Fruit fly (Drosophila melanogaster): ENCODE measurements around the gene NK7.1.

Gene NK7.1

dm6 chr3R:14387840-14388239, 15.1 kb upstream of the NK7.1 start:
- TF ChIP-seq CG17801 (GFP tag; optimal IDR thresholded peaks at IDR 0.05; ENCODE audit: partially characterized antibody) = no peak

- no peak for TF ChIP-seq CG17801 (GFP tag; optimal IDR thresholded peaks at IDR 0.05; ENCODE audit: partially characterized antibody)
Observed at dm6 chr3R:14386088-14386822, 13.5 kb upstream of the NK7.1 start.

DNA sequence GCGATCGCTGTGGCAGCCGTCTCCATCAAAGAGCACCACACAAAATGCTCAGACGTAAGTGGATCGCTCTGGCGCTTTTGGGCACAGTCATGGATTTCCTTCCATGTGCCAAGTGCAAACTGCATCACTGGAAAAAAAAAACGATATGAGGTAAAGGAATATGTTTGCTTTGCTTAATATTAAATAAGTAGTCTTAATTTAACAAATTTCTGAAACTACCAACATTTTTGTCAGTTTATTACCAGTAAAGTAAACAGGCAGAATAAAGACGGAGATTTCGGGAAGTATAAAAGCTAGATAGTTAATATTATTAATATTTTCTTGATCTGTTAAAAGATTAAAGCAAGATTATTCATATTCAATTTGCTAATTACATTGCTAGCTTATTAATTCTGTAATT, 11.8 kb upstream of the NK7.1 start:
- TF ChIP-seq CG17801 (GFP tag; optimal IDR thresholded peaks at IDR 0.05; ENCODE audit: partially characterized antibody) = no peak

dm6 chr3R:14382312-14383046, 9.7 kb upstream of the NK7.1 start:
- peak; percentile 71 for TF ChIP-seq CG17801 (GFP tag; optimal IDR thresholded peaks at IDR 0.05; ENCODE audit: partially characterized antibody)

DNA sequence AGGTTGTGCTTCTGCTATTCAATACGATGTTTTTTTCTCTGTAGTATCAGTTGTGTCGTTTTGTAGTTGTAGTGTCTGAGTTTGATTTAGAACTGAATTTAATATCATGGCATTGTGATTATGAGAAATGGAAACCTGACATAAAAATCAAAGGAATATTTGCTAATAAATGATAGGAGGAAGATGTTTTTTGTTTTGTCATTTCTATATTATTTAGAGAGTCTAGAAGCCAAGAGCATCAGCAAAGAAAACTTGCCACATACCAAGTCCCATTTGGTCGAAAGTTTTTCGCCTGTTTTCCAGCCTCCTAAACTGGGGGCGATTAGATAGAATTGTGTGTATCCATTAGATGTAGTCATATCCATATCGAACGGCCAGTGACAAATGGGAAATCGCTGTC, 8.8 kb upstream of the NK7.1 start, which contains the start of gene soti:
Gene soti, minus strand, starts transcription at position 101 of the 400 bp plus-strand sequence.
- TF ChIP-seq CG17801 (GFP tag; optimal IDR thresholded peaks at IDR 0.05; ENCODE audit: partially characterized antibody) = no peak

DNA sequence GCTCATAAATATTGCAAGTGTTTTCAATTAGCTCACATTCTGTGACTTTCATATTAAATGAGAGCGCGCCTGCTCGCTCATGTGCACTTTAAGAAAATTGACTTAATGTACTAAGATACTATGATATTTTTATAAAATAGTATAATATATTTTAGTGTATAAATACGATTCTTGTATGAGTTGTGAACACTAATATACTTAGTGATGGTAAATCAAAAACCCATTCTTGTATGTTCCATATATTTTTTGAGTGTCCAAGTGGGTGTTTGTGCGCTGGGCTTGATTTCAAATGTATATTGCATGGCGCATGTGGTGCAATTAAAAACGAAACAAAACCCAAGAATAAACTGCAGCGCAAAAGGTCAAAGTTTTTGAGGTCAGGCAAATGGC, 1.1 kb upstream of the NK7.1 start:
- no peak for TF ChIP-seq CG17801 (GFP tag; optimal IDR thresholded peaks at IDR 0.05; ENCODE audit: partially characterized antibody)

DNA sequence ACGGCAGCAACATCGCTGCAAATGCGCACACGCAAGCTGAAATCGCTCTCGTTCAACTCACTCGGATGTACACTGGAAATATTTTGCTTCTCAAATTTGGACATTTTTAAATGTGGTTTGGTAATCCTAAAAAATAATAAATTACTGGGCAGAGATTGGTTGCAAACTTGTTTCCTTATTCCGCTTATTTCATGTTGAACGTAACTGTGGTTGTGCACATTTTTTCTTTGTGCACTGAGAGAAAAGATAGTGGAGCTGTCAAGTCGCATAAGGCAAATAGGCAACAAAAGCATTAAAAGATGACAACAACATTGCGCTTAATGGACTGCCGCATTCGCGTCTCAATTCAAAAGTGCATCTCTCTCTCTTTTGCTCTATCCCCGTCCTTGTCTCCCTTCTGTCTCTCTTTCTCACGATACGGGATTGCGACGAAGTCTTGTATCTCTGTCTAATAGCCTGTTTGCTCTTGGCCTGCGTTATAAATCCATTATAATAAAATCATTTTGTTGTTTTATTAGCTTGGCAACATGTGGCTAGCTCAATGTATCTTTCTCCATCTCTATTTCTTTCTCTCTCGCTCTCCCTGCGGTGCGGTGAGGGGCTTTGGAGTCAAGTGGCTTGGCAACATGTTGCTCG, 559 bp upstream of the NK7.1 start:
- no peak for TF ChIP-seq CG17801 (GFP tag; optimal IDR thresholded peaks at IDR 0.05; ENCODE audit: partially characterized antibody)

dm6 chr3R:14371133-14371676, 1.5 kb downstream of the NK7.1 start:
- TF ChIP-seq CG17801 (GFP tag; optimal IDR thresholded peaks at IDR 0.05; ENCODE audit: partially characterized antibody) = no peak

dm6 chr3R:14370199-14370933, 2.4 kb downstream of the NK7.1 start:
- peak; percentile 66 for TF ChIP-seq CG17801 (GFP tag; optimal IDR thresholded peaks at IDR 0.05; ENCODE audit: partially characterized antibody)

DNA sequence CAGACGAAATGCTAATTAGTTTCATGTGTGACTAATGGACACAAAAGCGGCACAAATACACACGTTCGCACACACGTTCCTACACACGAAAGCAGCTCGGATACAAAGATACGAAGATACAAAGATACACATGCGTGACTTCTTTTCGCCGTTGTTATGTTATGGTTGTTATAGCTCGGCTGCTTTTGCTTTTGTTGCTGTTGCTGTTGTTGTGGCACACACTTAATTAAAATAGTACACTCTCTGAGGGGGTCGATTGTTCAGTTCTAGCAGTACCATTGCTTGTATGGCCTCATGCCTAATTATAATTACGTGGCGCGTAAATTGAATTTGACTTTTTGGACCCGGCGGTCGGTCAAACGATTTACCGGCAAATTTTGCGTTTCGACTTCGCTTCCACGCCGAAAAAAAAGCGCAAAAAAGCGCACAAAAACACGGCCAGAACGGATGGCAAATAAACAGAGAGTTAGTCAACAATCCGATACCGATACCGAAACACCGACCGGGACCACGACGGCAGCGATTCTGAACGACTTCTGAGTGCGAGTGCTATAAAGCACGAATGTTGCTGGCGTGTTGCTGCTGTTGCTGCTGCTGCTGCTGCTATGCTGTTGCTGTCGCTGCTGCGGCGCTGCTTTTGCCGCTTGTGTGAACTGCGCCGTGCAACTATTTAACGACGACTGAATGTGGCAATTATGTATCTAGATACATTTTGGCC, 3.1 kb downstream of the NK7.1 start:
- TF ChIP-seq CG17801 (GFP tag; optimal IDR thresholded peaks at IDR 0.05; ENCODE audit: partially characterized antibody) = peak; percentile 45

dm6 chr3R:14366882-14367281, 5.9 kb downstream of the NK7.1 start:
- TF ChIP-seq CG17801 (GFP tag; optimal IDR thresholded peaks at IDR 0.05; ENCODE audit: partially characterized antibody) = no peak

- no peak for TF ChIP-seq CG17801 (GFP tag; optimal IDR thresholded peaks at IDR 0.05; ENCODE audit: partially characterized antibody)
Observed at dm6 chr3R:14365918-14366317, 6.8 kb downstream of the NK7.1 start.

DNA sequence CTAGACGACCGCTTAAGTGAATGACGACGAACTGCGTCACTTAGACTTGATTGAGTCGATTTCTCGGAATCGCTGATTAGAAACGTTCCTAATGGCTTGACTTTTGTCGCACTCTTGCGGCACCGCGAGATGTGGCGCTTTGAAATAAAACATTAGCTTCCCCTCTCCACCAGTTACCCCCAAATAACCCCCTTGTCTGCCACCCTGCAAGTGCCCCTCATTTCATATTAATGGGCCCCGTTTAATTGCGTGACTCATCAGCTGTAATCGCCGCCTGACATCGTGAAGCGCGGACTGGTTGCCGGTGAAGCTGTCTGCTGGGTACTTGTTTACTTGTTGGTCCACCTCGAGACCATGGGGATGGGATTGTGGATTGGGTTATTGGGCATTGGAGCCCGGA, 8.6 kb downstream of the NK7.1 start:
- TF ChIP-seq CG17801 (GFP tag; optimal IDR thresholded peaks at IDR 0.05; ENCODE audit: partially characterized antibody) = no peak

dm6 chr3R:14363172-14363571, 9.6 kb downstream of the NK7.1 start:
- TF ChIP-seq CG17801 (GFP tag; optimal IDR thresholded peaks at IDR 0.05; ENCODE audit: partially characterized antibody) = no peak

All from ovary, adult (tissue).